Fruit fly (Drosophila melanogaster) whole organism, pupa: ENCODE data around the gene eIF2Bbeta.

Source experiments
- CG10348 ChIP-seq: fragments of 200-800 bp; sonication (Bioruptor generic); IDR thresholded peaks from 2 replicates; pipeline ENCODE4 v1.3.6; 2022; ENCODE audit warnings: missing biosample characterization, missing genetic modification characterization
- CG12605 ChIP-seq: fragments of 200-800 bp; sonication (Bioruptor generic); IDR thresholded peaks from 2 replicates; pipeline ENCODE4 v1.3.6; 2022; ENCODE audit warnings: missing biosample characterization, missing genetic modification characterization
- CG13204 ChIP-seq: fragments of 200-800 bp; sonication (Bioruptor generic); optimal IDR thresholded peaks from 2 replicates; lab custom pipeline; 2018; ENCODE audit warnings: missing biosample characterization, mild to moderate bottlenecking, missing genetic modification characterization, moderate library complexity
- CG14655 ChIP-seq: fragments of 200-800 bp; sonication (Bioruptor generic); optimal IDR thresholded peaks from 3 replicates; lab custom pipeline; 2017; ENCODE audit warnings: mild to moderate bottlenecking, missing biosample characterization, missing genetic modification reagents, missing genetic modification characterization
- CG15710 ChIP-seq: fragments of 200-800 bp; sonication (Bioruptor generic); optimal IDR thresholded peaks from 2 replicates; lab custom pipeline; 2018; ENCODE audit warnings: missing biosample characterization, mild to moderate bottlenecking, missing genetic modification characterization, moderate library complexity
- CG17806 ChIP-seq: fragments of 200-800 bp; sonication (Bioruptor generic); optimal IDR thresholded peaks from 2 replicates; lab custom pipeline; 2018; ENCODE audit warnings: missing biosample characterization, mild to moderate bottlenecking, missing genetic modification characterization, moderate library complexity
- CG32121 ChIP-seq: fragments of 200-800 bp; sonication (Bioruptor generic); IDR thresholded peaks from 2 replicates; pipeline ENCODE4 v1.3.6; 2022; ENCODE audit warnings: missing biosample characterization, missing genetic modification characterization
- CG34367 ChIP-seq: fragments of 200-800 bp; sonication (Bioruptor generic); optimal IDR thresholded peaks from 2 replicates; lab custom pipeline; 2018; ENCODE audit warnings: missing biosample characterization, mild to moderate bottlenecking, missing genetic modification characterization
- CG4496 ChIP-seq: fragments of 200-800 bp; sonication (Bioruptor generic); IDR thresholded peaks from 3 replicates; pipeline ENCODE4 v1.3.6; 2022; ENCODE audit warnings: missing biosample characterization, missing genetic modification characterization
- CG8159 ChIP-seq: fragments of 200-800 bp; sonication (Bioruptor generic); optimal IDR thresholded peaks from 3 replicates; lab custom pipeline; 2018; ENCODE audit warnings: missing biosample characterization, mild to moderate bottlenecking, missing genetic modification characterization, moderate library complexity
- CG8301 ChIP-seq: fragments of 200-800 bp; sonication (Bioruptor generic); optimal IDR thresholded peaks from 2 replicates; lab custom pipeline; 2018; ENCODE audit warnings: missing biosample characterization, mild to moderate bottlenecking, missing genetic modification characterization
- CG9948 ChIP-seq: fragments of 200-800 bp; sonication (Bioruptor generic); optimal IDR thresholded peaks from 2 replicates; lab custom pipeline; 2018; ENCODE audit warnings: missing biosample characterization, mild to moderate bottlenecking, missing genetic modification characterization, moderate library complexity
- D1 ChIP-seq: fragments of 200-800 bp; sonication (Bioruptor generic); optimal IDR thresholded peaks from 2 replicates; lab custom pipeline; 2018; ENCODE audit warnings: missing biosample characterization, mild to moderate bottlenecking, missing genetic modification characterization, moderate library complexity
- EcR ChIP-seq: fragments of 200-800 bp; sonication (Bioruptor generic); optimal IDR thresholded peaks from 3 replicates; lab custom pipeline; 2019; ENCODE audit warnings: missing biosample characterization, missing genetic modification characterization, mild to moderate bottlenecking, moderate library complexity, missing genetic modification reagents
- Ets98B ChIP-seq: fragments of 200-800 bp; sonication (Bioruptor generic); IDR thresholded peaks from 2 replicates; pipeline ENCODE4 v1.3.6; 2022; ENCODE audit warnings: missing biosample characterization, missing genetic modification characterization
- Pif1A ChIP-seq: fragments of 200-800 bp; sonication (Bioruptor generic); optimal IDR thresholded peaks from 3 replicates; lab custom pipeline; 2016; ENCODE audit warnings: missing biosample characterization, missing genetic modification characterization
- Pif1B ChIP-seq: fragments of 200-800 bp; sonication (Bioruptor generic); optimal IDR thresholded peaks from 3 replicates; lab custom pipeline; 2016; ENCODE audit warnings: missing biosample characterization, missing genetic modification characterization
- Snoo ChIP-seq: fragments of 200-800 bp; sonication (Bioruptor generic); optimal IDR thresholded peaks from 3 replicates; lab custom pipeline; 2017; ENCODE audit warnings: missing biosample characterization, mild to moderate bottlenecking, missing genetic modification characterization, inconsistent platforms
- fd96Ca ChIP-seq: fragments of 200-800 bp; sonication (Bioruptor generic); IDR thresholded peaks from 3 replicates; pipeline ENCODE4 v1.3.6; 2022; ENCODE audit warnings: missing biosample characterization, missing genetic modification characterization
- gl ChIP-seq: fragments of 200-800 bp; sonication (Bioruptor generic); optimal IDR thresholded peaks from 2 replicates; lab custom pipeline; 2018; ENCODE audit warnings: missing biosample characterization, mild to moderate bottlenecking, missing genetic modification characterization
- rn ChIP-seq: fragments of 200-800 bp; sonication (Bioruptor generic); IDR thresholded peaks from 2 replicates; pipeline ENCODE4 v1.3.6; 2022; ENCODE audit warnings: missing biosample characterization, missing genetic modification characterization

The eIF2Bbeta gene

dm6 chrX:2682832-2683231 lies 21.5 kb upstream of the eIF2Bbeta start, which contains the start of gene CG2652:
Gene CG2652 (minus strand): TSS chrX:2682932.
- no peak for TF ChIP-seq CG9948 (tag; lab: Kevin White, UChicago)
- TF ChIP-seq rn (GFP tag; lab: Robert Waterston, UW): no peak
- no peak for TF ChIP-seq CG17806 (tag; lab: Kevin White, UChicago)
- no peak for TF ChIP-seq fd96Ca (GFP tag; lab: Robert Waterston, UW)
- TF ChIP-seq Snoo (tag; lab: Kevin White, UChicago): no peak
- TF ChIP-seq D1 (tag; lab: Kevin White, UChicago): no peak
- TF ChIP-seq CG14655 (GFP tag; lab: Kevin White, UChicago): no peak
- TF ChIP-seq Ets98B (GFP tag; lab: Robert Waterston, UW): no peak

- no peak for TF ChIP-seq CG34367
These were observed 20.4 kb upstream of the eIF2Bbeta start for dm6 chrX:2683926-2684325.

- TF ChIP-seq EcR (GFP tag; lab: Kevin White, UChicago): peak; percentile 71
- TF ChIP-seq Pif1A (GFP tag; lab: Kevin White, UChicago): no peak
These were observed 19.9 kb upstream of the eIF2Bbeta start for dm6 chrX:2684442-2684841.

dm6 chrX:2685022-2685421 lies 19.3 kb upstream of the eIF2Bbeta start:
- TF ChIP-seq Pif1B (no peak), CG8301 (tag; lab: Kevin White, UChicago) (peak; percentile 3), D1 (tag; lab: Kevin White, UChicago) (no peak), CG13204 (GFP tag; lab: Kevin White, UChicago) (no peak), CG12605 (GFP tag; lab: Robert Waterston, UW) (no peak), CG10348 (no peak), fd96Ca (GFP tag; lab: Robert Waterston, UW) (no peak), gl (tag; lab: Kevin White, UChicago) (no peak), CG4496 (GFP tag; lab: Robert Waterston, UW) (no peak), CG8159 (tag; lab: Kevin White, UChicago) (no peak), CG14655 (GFP tag; lab: Kevin White, UChicago) (no peak), Pif1A (GFP tag; lab: Kevin White, UChicago) (peak; percentile 8), CG32121 (GFP tag; lab: Robert Waterston, UW) (peak; percentile 58), Ets98B (GFP tag; lab: Robert Waterston, UW) (no peak), CG17806 (tag; lab: Kevin White, UChicago) (no peak), CG9948 (tag; lab: Kevin White, UChicago) (no peak), CG34367 (no peak), Snoo (tag; lab: Kevin White, UChicago) (no peak), CG15710 (no peak), rn (GFP tag; lab: Robert Waterston, UW) (no peak)

dm6 chrX:2685580-2685979 lies 18.8 kb upstream of the eIF2Bbeta start, which contains the start of gene per:
Gene per (plus strand): TSS chrX:2685580.
- TF ChIP-seq CG10348: no peak
- TF ChIP-seq D1 (tag; lab: Kevin White, UChicago): no peak
- no peak for TF ChIP-seq CG32121 (GFP tag; lab: Robert Waterston, UW)

dm6 chrX:2686930-2687329 lies 17.4 kb upstream of the eIF2Bbeta start:
- TF ChIP-seq CG15710: no peak
- TF ChIP-seq fd96Ca (GFP tag; lab: Robert Waterston, UW): no peak
- peak; percentile 11 for TF ChIP-seq CG8159 (tag; lab: Kevin White, UChicago)
- TF ChIP-seq CG8301 (tag; lab: Kevin White, UChicago): no peak

- TF ChIP-seq CG8301 (tag; lab: Kevin White, UChicago) (no peak), fd96Ca (GFP tag; lab: Robert Waterston, UW) (no peak), Pif1A (GFP tag; lab: Kevin White, UChicago) (no peak)
These were observed 14.0 kb upstream of the eIF2Bbeta start for dm6 chrX:2690376-2690775.

dm6 chrX:2693786-2694185 lies 10.6 kb upstream of the eIF2Bbeta start, which contains the start of gene dyw:
Gene dyw (minus strand): TSS chrX:2693886.
- TF ChIP-seq Pif1A (GFP tag; lab: Kevin White, UChicago) (no peak), CG32121 (GFP tag; lab: Robert Waterston, UW) (no peak), Snoo (tag; lab: Kevin White, UChicago) (no peak), CG17806 (tag; lab: Kevin White, UChicago) (no peak), D1 (tag; lab: Kevin White, UChicago) (no peak), CG13204 (GFP tag; lab: Kevin White, UChicago) (no peak), CG14655 (GFP tag; lab: Kevin White, UChicago) (no peak), CG10348 (no peak), CG8301 (tag; lab: Kevin White, UChicago) (no peak), EcR (GFP tag; lab: Kevin White, UChicago) (no peak), gl (tag; lab: Kevin White, UChicago) (no peak), CG9948 (tag; lab: Kevin White, UChicago) (no peak), CG15710 (no peak), rn (GFP tag; lab: Robert Waterston, UW) (no peak), CG12605 (GFP tag; lab: Robert Waterston, UW) (no peak), CG4496 (GFP tag; lab: Robert Waterston, UW) (no peak), Pif1B (no peak)
- TF ChIP-seq, all 21 proteins: peak for 0
